Worm (Caenorhabditis elegans) whole organism, midembryonic: ENCODE data around the gene F35B3.3.

Experiments
- ref-1 ChIP-seq: fragments of 200-800 bp; sonication (Bioruptor generic); conservative IDR thresholded peaks from 2 replicates; pipeline ENCODE4 v1.3.6; 2022; ENCODE audit warnings: missing genetic modification reagents, missing genetic modification characterization, missing compliant biosample characterization
- tab-1 ChIP-seq: fragments of 200-800 bp; sonication (Bioruptor generic); IDR thresholded peaks from 2 replicates; pipeline ENCODE4 v1.3.6; 2022; ENCODE audit warnings: missing genetic modification characterization, missing compliant biosample characterization
- ztf-23 ChIP-seq: fragments of 200-800 bp; sonication (Bioruptor generic); IDR thresholded peaks from 2 replicates; pipeline ENCODE4 v1.3.6; 2022; ENCODE audit warnings: missing genetic modification reagents, missing genetic modification characterization, missing compliant biosample characterization
- ztf-29 ChIP-seq: fragments of 200-800 bp; sonication (Bioruptor generic); IDR thresholded peaks from 2 replicates; pipeline ENCODE4 v1.3.6; 2022; ENCODE audit warnings: missing genetic modification reagents, missing genetic modification characterization, missing compliant biosample characterization

DNA sequence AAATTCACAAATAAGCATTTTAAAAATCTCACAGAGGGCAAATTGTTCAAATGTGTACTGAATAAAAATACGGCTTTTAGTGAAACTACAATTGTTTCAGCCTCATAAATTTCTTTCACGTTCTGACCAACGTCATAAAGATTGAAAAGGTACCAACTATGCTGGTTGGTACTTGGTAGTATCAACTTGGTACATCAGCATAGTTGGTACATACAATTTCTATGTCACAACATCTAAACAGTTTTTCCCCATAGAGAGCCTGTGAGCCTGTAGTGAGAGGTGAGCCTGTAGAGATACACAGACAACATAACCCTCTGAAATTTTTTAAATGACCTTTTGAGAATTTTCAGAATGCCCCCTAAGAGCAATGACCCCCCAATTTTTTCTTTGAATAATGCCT is 5.8 kb downstream of the F35B3.3 start:
- TF ChIP-seq tab-1 (no peak), ref-1 (GFP tag; lab: Robert Waterston, UW) (no peak), ztf-23 (GFP tag; lab: Robert Waterston, UW) (no peak), ztf-29 (no peak)
